Fruit fly (Drosophila melanogaster) whole organism, prepupa: ENCODE data around the gene CG33510.
A peak's percentile ranks its signal among the peaks of the same experiment; 100 is the strongest.

Experiments
- CG10669 ChIP-seq: fragments of 200-800 bp; sonication (Bioruptor generic); optimal IDR thresholded peaks from 3 replicates; lab custom pipeline; 2018; ENCODE audit warnings: missing biosample characterization, mild to moderate bottlenecking, missing genetic modification characterization, moderate library complexity
- CG3919 ChIP-seq: fragments of 200-800 bp; sonication (Bioruptor generic); optimal IDR thresholded peaks from 3 replicates; lab custom pipeline; 2016; ENCODE audit warnings: missing biosample characterization, missing genetic modification characterization
- CG6276 ChIP-seq: fragments of 200-800 bp; sonication (Bioruptor generic); optimal IDR thresholded peaks from 2 replicates; lab custom pipeline; 2017; ENCODE audit warnings: missing biosample characterization, mild to moderate bottlenecking, missing genetic modification characterization
- fd85E ChIP-seq: fragments of 200-800 bp; sonication (Bioruptor generic); optimal IDR thresholded peaks from 3 replicates; lab custom pipeline; 2016; ENCODE audit warnings: missing biosample characterization, missing genetic modification characterization
- ss ChIP-seq, 2 experiments: fragments of 200-800 bp; sonication (Bioruptor generic); optimal IDR thresholded peaks; 2 replicates in 1 of 2; 3 replicates in 1 of 2; lab custom pipeline; 2017 to 2018; ENCODE audit warnings: mild to moderate bottlenecking in 2 of 2, missing biosample characterization in 2 of 2, missing genetic modification characterization in 2 of 2, moderate library complexity in 1 of 2

DNA sequence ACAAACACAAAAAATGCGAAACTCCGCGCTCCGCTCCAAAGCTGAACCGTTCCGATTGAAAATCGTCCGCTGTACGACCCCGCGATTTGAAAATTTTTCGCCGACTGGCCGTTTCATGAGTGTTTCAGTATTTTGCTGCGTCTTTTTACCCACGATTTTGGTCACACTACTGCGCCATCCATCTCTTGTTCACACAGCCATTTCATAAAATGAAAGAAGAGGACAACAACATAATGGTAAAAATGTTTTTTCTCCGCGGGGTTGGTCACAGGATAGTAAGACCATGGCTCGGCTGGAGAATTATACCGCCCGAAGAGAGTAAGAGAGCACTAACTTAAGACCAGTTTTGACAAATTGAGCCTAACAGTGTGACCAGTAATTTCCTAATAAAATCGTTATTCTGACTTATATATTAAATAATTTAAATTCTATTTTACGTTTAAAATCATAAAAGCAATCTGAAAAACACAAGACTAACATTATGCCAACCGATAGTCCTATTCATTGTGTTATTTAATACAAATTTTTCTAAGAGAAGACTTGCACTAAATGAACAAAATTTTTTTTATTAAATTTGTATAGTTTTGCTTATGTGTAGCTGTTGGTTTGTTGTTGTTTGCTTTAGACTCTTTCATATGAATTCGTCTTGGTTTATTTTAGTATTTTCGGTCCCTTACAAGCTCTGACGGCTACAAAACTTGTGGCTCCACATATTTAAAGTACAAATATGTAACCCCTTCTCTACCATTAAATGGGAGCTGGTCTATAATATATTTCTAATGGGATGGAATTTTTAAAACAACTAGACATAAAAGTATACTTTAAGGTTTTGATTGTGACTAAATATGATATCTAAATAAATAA is 32.0 kb downstream of the CG33510 start, which contains the start of gene CG42238:
- TF ChIP-seq fd85E (GFP tag; lab: Kevin White, UChicago): no peak
- no peak for TF ChIP-seq CG10669 (GFP tag; lab: Kevin White, UChicago)
- TF ChIP-seq ss (GFP tag; optimal IDR thresholded peaks at IDR 0.05; lab: Kevin White, UChicago): peak in 1 of 2 experiments; percentile 19
- peak; percentile 23 for TF ChIP-seq CG3919 (GFP tag; lab: Kevin White, UChicago)
- TF ChIP-seq CG6276 (GFP tag; lab: Kevin White, UChicago): no peak
